Worm (Caenorhabditis elegans): ENCODE results near the gene fbxa-64.

fbxa-64 gene

ce11 chrV:3320432-3320831 lies 42.5 kb upstream of the fbxa-64 start, which contains the start of gene C17B7.14 (continued):
- TF ChIP-seq fos-1 (tag; optimal IDR thresholded peaks at IDR 0.05), result no peak

- no peak for TF ChIP-seq nhr-84 (tag; optimal IDR thresholded peaks at IDR 0.05)
- TF ChIP-seq ets-5 (GFP tag; IDR thresholded peaks at IDR 0.05), result no peak
- no peak for TF ChIP-seq nhr-90 (tag; optimal IDR thresholded peaks at IDR 0.05; ENCODE audit: poor library complexity)
- TF ChIP-seq hlh-4 (tag; optimal IDR thresholded peaks at IDR 0.05), result no peak
- TF ChIP-seq aha-1 (tag; optimal IDR thresholded peaks at IDR 0.05), result no peak
Observed at ce11 chrV:3320005-3320404, 42.1 kb upstream of the fbxa-64 start, which contains the start of gene F35F10.14. Gene F35F10.14, minus strand, starts transcription at chrV:3320105.

- no peak for TF ChIP-seq fkh-8 (tag; optimal IDR thresholded peaks at IDR 0.05)
- no peak for TF ChIP-seq nhr-77 (tag; optimal IDR thresholded peaks at IDR 0.05)
- TF ChIP-seq sup-37 (GFP tag; optimal IDR thresholded peaks at IDR 0.05), result no peak
- TF ChIP-seq grh-1 (GFP tag; IDR thresholded peaks at IDR 0.05), result no peak
- TF ChIP-seq lin-15B (tag; optimal IDR thresholded peaks at IDR 0.05), result no peak
- TF ChIP-seq egl-27 (tag; optimal IDR thresholded peaks at IDR 0.05), result no peak
- no peak for TF ChIP-seq swsn-7 (tag; optimal IDR thresholded peaks at IDR 0.05)
- TF ChIP-seq ceh-82 (tag; optimal IDR thresholded peaks at IDR 0.05), result no peak
- TF ChIP-seq pag-3 (tag; optimal IDR thresholded peaks at IDR 0.05; ENCODE audit: borderline replicate concordance, insufficient read depth), result no peak
- no peak for TF ChIP-seq mab-9 (GFP tag; IDR thresholded peaks at IDR 0.05)
- no peak for TF ChIP-seq ama-1 (optimal IDR thresholded peaks at IDR 0.05)
- no peak for TF ChIP-seq elt-3 (tag; optimal IDR thresholded peaks at IDR 0.05)
- TF ChIP-seq lsy-2 (tag; optimal IDR thresholded peaks at IDR 0.05), result no peak
- no peak for TF ChIP-seq pqm-1 (tag; optimal IDR thresholded peaks at IDR 0.05)
- TF ChIP-seq skn-1 (tag; optimal IDR thresholded peaks at IDR 0.05), result no peak
Observed at ce11 chrV:3318975-3319374, 41.0 kb upstream of the fbxa-64 start, which contains the start of gene F35F10.13. Gene F35F10.13, minus strand, starts transcription at chrV:3319075.

- TF ChIP-seq efl-1 (optimal IDR thresholded peaks at IDR 0.05) (no peak), efl-1 (GFP tag; optimal IDR thresholded peaks at IDR 0.05 in 1 of 2) (no peak), lin-35 (GFP tag; optimal IDR thresholded peaks at IDR 0.05) (no peak), snpc-4 (tag; optimal IDR thresholded peaks at IDR 0.05) (no peak), egl-13 (tag; optimal IDR thresholded peaks at IDR 0.05) (no peak), xbp-1 (tag; optimal IDR thresholded peaks at IDR 0.05) (no peak), mab-9 (GFP tag; IDR thresholded peaks at IDR 0.05) (no peak), unc-98 (GFP tag; IDR thresholded peaks at IDR 0.05) (no peak), unc-130 (tag; optimal IDR thresholded peaks at IDR 0.05) (no peak), grh-1 (GFP tag; IDR thresholded peaks at IDR 0.05) (peak; percentile 9; the same call in 1 of the 2 replicates), nhr-237 (tag; optimal IDR thresholded peaks at IDR 0.05) (no peak), dpl-1 (GFP tag; optimal IDR thresholded peaks at IDR 0.05) (no peak), ama-1 (optimal IDR thresholded peaks at IDR 0.05) (no peak), blmp-1 (tag; optimal IDR thresholded peaks at IDR 0.05) (peak; percentile 37), jun-1 (tag; optimal IDR thresholded peaks at IDR 0.05) (no peak), nhr-85 (tag) (peak; percentile 69), lin-39 (tag; optimal IDR thresholded peaks at IDR 0.05) (no peak), C34B4.2 (tag; optimal IDR thresholded peaks at IDR 0.05) (no peak)
Observed at ce11 chrV:3316108-3316507, 38.2 kb upstream of the fbxa-64 start, which contains the start of gene F35F10.1. Gene F35F10.1, plus strand, starts transcription at chrV:3316307.

ce11 chrV:3315308-3315707 lies 37.4 kb upstream of the fbxa-64 start, which contains the start of gene arrd-19:
Gene arrd-19, minus strand, starts transcription at chrV:3315516.
- TF ChIP-seq ceh-8 (GFP tag; optimal IDR thresholded peaks at IDR 0.05) (no peak), xbp-1 (tag; optimal IDR thresholded peaks at IDR 0.05) (peak; percentile 56), nhr-90 (tag; optimal IDR thresholded peaks at IDR 0.05; ENCODE audit: poor library complexity) (peak; percentile 34), lin-39 (tag; optimal IDR thresholded peaks at IDR 0.05) (no peak), nhr-237 (tag; optimal IDR thresholded peaks at IDR 0.05) (no peak), grh-1 (GFP tag; IDR thresholded peaks at IDR 0.05) (peak; percentile 72), rnt-1 (tag; optimal IDR thresholded peaks at IDR 0.05) (peak; percentile 78), sup-37 (GFP tag; optimal IDR thresholded peaks at IDR 0.05) (no peak), unc-98 (GFP tag; IDR thresholded peaks at IDR 0.05) (no peak), pqm-1 (tag; optimal IDR thresholded peaks at IDR 0.05) (no peak), ceh-63 (GFP tag; optimal IDR thresholded peaks at IDR 0.05) (no peak), fkh-4 (tag; optimal IDR thresholded peaks at IDR 0.05; ENCODE audit: borderline replicate concordance) (no peak), lin-14 (GFP tag; optimal IDR thresholded peaks at IDR 0.05) (peak; percentile 98), pag-3 (tag; optimal IDR thresholded peaks at IDR 0.05; ENCODE audit: borderline replicate concordance, insufficient read depth) (peak; percentile 67), C04F5.9 (tag; optimal IDR thresholded peaks at IDR 0.05) (no peak), mef-2 (tag; optimal IDR thresholded peaks at IDR 0.05) (no peak), snu-23 (GFP tag; optimal IDR thresholded peaks at IDR 0.05) (peak; percentile 82), sox-4 (tag; optimal IDR thresholded peaks at IDR 0.05) (no peak), ama-1 (optimal IDR thresholded peaks at IDR 0.05) (no peak), alr-1 (tag; optimal IDR thresholded peaks at IDR 0.05; ENCODE audit: borderline replicate concordance) (no peak)

Measured in whole organism, L1 larva.